Fruit fly (Drosophila melanogaster): ENCODE results near the gene Spn28Db.

Spn28Db gene

DNA sequence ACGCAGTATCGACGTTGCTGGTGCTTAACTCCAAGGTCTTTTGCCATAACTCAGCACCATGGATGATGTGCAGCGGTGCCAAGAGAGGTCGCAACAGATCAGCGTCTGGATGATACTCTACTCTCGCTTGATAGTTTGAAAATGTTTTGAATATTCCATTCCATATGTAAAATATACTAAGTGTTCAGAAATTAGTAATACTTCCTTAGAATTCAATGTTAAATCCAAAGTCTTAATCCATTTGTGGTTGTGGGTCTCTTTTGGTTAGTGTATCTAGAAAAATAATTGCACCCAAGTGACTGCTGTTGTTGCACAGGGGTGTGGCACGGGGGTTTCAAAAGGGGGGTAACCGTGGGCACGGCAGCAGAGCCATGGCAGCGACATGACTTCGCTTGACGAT lies 8.6 kb upstream of the Spn28Db start:
- TF ChIP-seq Pif1B (GFP tag; optimal IDR thresholded peaks at IDR 0.05) = peak; percentile 49
- TF ChIP-seq CG17806 (tag; optimal IDR thresholded peaks at IDR 0.05) = peak; percentile 80
- peak; percentile 77 for TF ChIP-seq CG8159 (tag; optimal IDR thresholded peaks at IDR 0.05)
- peak; percentile 46 for TF ChIP-seq CG13204 (GFP tag; optimal IDR thresholded peaks at IDR 0.05)
- peak; percentile 80 for TF ChIP-seq CG8301 (tag; optimal IDR thresholded peaks at IDR 0.05)
- TF ChIP-seq rn (GFP tag; IDR thresholded peaks at IDR 0.05) = peak; percentile 16; the same call in 1 of the 2 replicates
- no peak for TF ChIP-seq EcR (GFP tag; optimal IDR thresholded peaks at IDR 0.05)
- TF ChIP-seq Pif1A (GFP tag; optimal IDR thresholded peaks at IDR 0.05) = peak; percentile 68
- peak; percentile 72 for TF ChIP-seq fd96Ca (GFP tag; IDR thresholded peaks at IDR 0.05)
- TF ChIP-seq CG14655 (GFP tag; optimal IDR thresholded peaks at IDR 0.05) = peak; percentile 71
- peak; percentile 74 for TF ChIP-seq CG12605 (GFP tag; IDR thresholded peaks at IDR 0.05)
- TF ChIP-seq Ets98B (GFP tag; IDR thresholded peaks at IDR 0.05) = peak; percentile 71
- peak; percentile 10 for TF ChIP-seq Snoo (tag; optimal IDR thresholded peaks at IDR 0.05)
- TF ChIP-seq CG15710 (tag; optimal IDR thresholded peaks at IDR 0.05) = peak; percentile 76
- TF ChIP-seq D1 (tag; optimal IDR thresholded peaks at IDR 0.05) = no peak
- no peak for TF ChIP-seq CG10348 (GFP tag; IDR thresholded peaks at IDR 0.05)
- TF ChIP-seq CG4496 (GFP tag; IDR thresholded peaks at IDR 0.05) = peak; percentile 74
- TF ChIP-seq gl (tag; optimal IDR thresholded peaks at IDR 0.05) = peak; percentile 59
- TF ChIP-seq CG9948 (tag; optimal IDR thresholded peaks at IDR 0.05) = peak; percentile 78
- TF ChIP-seq CG32121 (GFP tag; IDR thresholded peaks at IDR 0.05) = peak; percentile 50
- TF ChIP-seq CG34367 (tag; optimal IDR thresholded peaks at IDR 0.05) = peak; percentile 78

DNA sequence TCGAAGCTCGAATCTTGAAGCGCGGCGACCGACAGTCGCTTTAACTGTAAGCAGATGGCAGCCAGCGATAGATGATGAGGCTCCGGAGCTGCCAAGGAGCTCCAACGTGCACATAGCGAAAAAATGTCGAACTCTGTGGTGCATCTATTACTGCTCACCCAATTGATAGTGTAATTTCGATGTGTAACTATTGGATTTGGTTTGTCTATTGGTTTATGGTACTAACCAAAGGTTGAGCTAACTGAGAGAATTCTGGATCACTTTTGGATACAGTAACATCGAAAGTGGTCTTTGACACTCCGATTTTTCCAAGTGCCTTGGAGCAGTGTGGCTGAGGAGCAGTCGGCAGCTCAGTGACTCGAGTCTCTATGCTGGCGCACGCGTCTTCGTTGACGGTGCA lies 8.1 kb upstream of the Spn28Db start:
- TF ChIP-seq CG17806 (tag; optimal IDR thresholded peaks at IDR 0.05) (peak; percentile 91), CG12605 (GFP tag; IDR thresholded peaks at IDR 0.05) (peak; percentile 56), CG13204 (GFP tag; optimal IDR thresholded peaks at IDR 0.05) (peak; percentile 71), CG4496 (GFP tag; IDR thresholded peaks at IDR 0.05) (peak; percentile 92), Ets98B (GFP tag; IDR thresholded peaks at IDR 0.05) (peak; percentile 83), gl (tag; optimal IDR thresholded peaks at IDR 0.05) (peak; percentile 74), D1 (tag; optimal IDR thresholded peaks at IDR 0.05) (peak; percentile 49), CG8159 (tag; optimal IDR thresholded peaks at IDR 0.05) (peak; percentile 85), CG9948 (tag; optimal IDR thresholded peaks at IDR 0.05) (peak; percentile 86), EcR (GFP tag; optimal IDR thresholded peaks at IDR 0.05) (no peak), CG14655 (GFP tag; optimal IDR thresholded peaks at IDR 0.05) (peak; percentile 87), CG34367 (tag; optimal IDR thresholded peaks at IDR 0.05) (peak; percentile 86), CG8301 (tag; optimal IDR thresholded peaks at IDR 0.05) (peak; percentile 88), fd96Ca (GFP tag; IDR thresholded peaks at IDR 0.05) (peak; percentile 89), Pif1B (GFP tag; optimal IDR thresholded peaks at IDR 0.05) (peak; percentile 49), rn (GFP tag; IDR thresholded peaks at IDR 0.05) (peak; percentile 64), CG10348 (GFP tag; IDR thresholded peaks at IDR 0.05) (no peak), CG32121 (GFP tag; IDR thresholded peaks at IDR 0.05) (peak; percentile 69), CG15710 (tag; optimal IDR thresholded peaks at IDR 0.05) (peak; percentile 80), Pif1A (GFP tag; optimal IDR thresholded peaks at IDR 0.05) (peak; percentile 79), Snoo (tag; optimal IDR thresholded peaks at IDR 0.05) (peak; percentile 64)

DNA sequence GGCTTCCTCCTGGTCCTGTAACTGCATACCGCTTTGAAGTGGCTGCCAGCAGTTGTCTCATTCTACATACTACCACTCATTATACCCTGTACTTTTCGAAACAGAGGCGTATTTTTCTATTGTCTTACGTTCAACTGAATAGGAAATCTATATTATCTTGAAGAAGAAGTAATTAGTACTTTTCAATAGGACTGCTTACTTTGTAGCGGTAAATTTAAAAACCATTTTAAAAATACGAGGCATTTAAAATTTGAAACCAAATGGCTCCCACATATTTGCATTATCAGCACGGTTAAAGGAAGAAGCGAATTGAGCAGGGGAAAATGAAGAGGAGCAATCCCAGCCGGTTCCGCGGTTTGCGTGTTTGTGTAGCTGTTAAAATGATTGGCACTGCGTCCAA lies 6.7 kb upstream of the Spn28Db start:
- TF ChIP-seq CG34367 (tag; optimal IDR thresholded peaks at IDR 0.05) = peak; percentile 56
- TF ChIP-seq EcR (GFP tag; optimal IDR thresholded peaks at IDR 0.05) = no peak
- no peak for TF ChIP-seq CG13204 (GFP tag; optimal IDR thresholded peaks at IDR 0.05)
- TF ChIP-seq Ets98B (GFP tag; IDR thresholded peaks at IDR 0.05) = peak; percentile 55; the same call in 1 of the 2 replicates
- peak; percentile 69 for TF ChIP-seq CG14655 (GFP tag; optimal IDR thresholded peaks at IDR 0.05)
- TF ChIP-seq CG4496 (GFP tag; IDR thresholded peaks at IDR 0.05) = peak; percentile 24; the same call in 1 of the 3 replicates
- peak; percentile 60 for TF ChIP-seq CG8159 (tag; optimal IDR thresholded peaks at IDR 0.05)
- peak; percentile 57 for TF ChIP-seq Pif1A (GFP tag; optimal IDR thresholded peaks at IDR 0.05)
- no peak for TF ChIP-seq CG32121 (GFP tag; IDR thresholded peaks at IDR 0.05)
- peak; percentile 64 for TF ChIP-seq Snoo (tag; optimal IDR thresholded peaks at IDR 0.05)
- peak; percentile 70 for TF ChIP-seq CG9948 (tag; optimal IDR thresholded peaks at IDR 0.05)
- peak; percentile 74 for TF ChIP-seq CG17806 (tag; optimal IDR thresholded peaks at IDR 0.05)
- TF ChIP-seq D1 (tag; optimal IDR thresholded peaks at IDR 0.05) = no peak
- peak; percentile 45 for TF ChIP-seq CG15710 (tag; optimal IDR thresholded peaks at IDR 0.05)
- no peak; the same call in 1 of the 2 replicates for TF ChIP-seq rn (GFP tag; IDR thresholded peaks at IDR 0.05)
- TF ChIP-seq fd96Ca (GFP tag; IDR thresholded peaks at IDR 0.05) = no peak
- TF ChIP-seq gl (tag; optimal IDR thresholded peaks at IDR 0.05) = peak; percentile 1
- TF ChIP-seq CG10348 (GFP tag; IDR thresholded peaks at IDR 0.05) = no peak
- TF ChIP-seq Pif1B (GFP tag; optimal IDR thresholded peaks at IDR 0.05) = peak; percentile 68
- TF ChIP-seq CG12605 (GFP tag; IDR thresholded peaks at IDR 0.05) = no peak
- peak; percentile 70 for TF ChIP-seq CG8301 (tag; optimal IDR thresholded peaks at IDR 0.05)

DNA sequence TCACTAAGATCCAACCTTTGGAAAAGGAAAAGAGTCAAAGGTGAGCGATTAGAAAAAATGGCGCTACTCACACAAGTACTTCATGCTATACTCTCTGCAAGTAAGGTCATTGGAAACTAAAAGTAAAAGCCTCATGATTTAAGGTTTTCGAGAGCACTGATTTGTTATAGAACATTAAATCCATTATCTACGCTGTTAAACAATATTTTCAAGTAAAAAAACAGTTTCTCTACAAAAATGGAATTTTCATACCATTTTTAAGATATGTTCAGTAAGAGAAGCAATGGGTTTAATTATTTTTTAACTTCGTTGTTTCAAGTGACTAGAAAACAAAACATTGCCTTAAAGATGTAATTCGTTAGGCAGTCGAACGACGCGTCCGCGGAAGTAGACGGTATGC lies 1.5 kb downstream of the Spn28Db start, which contains the start of gene Spn28Da:
Gene Spn28Da (minus strand): TSS at position 101 of the 400 bp plus-strand sequence.
- TF ChIP-seq Ets98B (GFP tag; IDR thresholded peaks at IDR 0.05) = no peak
- no peak for TF ChIP-seq CG8159 (tag; optimal IDR thresholded peaks at IDR 0.05)
- no peak for TF ChIP-seq CG4496 (GFP tag; IDR thresholded peaks at IDR 0.05)
- no peak for TF ChIP-seq CG9948 (tag; optimal IDR thresholded peaks at IDR 0.05)

DNA sequence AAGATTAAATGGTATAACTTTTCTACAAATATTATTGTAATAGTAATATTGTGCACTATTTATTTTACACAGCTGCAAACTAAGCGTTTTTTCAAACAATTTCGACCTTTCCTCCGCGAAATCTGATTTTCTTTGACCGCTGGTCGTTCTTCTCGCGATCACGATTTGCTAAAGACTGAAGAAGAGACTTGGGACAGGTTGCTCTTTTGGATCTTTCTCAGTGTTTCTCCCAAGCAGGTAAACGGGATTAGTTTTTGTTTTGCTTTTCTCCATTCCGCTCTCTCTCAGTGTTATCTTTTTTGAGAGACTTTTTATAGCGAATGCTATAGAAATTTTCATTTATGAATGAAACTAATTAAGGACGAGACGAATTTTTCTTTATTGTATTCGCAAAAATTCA lies 3.2 kb downstream of the Spn28Db start, which contains the start of gene CG7102:
Gene CG7102 (minus strand): TSS at position 181 of the 400 bp plus-strand sequence.
- TF ChIP-seq rn (GFP tag; IDR thresholded peaks at IDR 0.05) (no peak), CG34367 (tag; optimal IDR thresholded peaks at IDR 0.05) (no peak), D1 (tag; optimal IDR thresholded peaks at IDR 0.05) (no peak), CG14655 (GFP tag; optimal IDR thresholded peaks at IDR 0.05) (no peak), CG10348 (GFP tag; IDR thresholded peaks at IDR 0.05) (no peak), CG4496 (GFP tag; IDR thresholded peaks at IDR 0.05) (no peak), CG32121 (GFP tag; IDR thresholded peaks at IDR 0.05) (no peak), CG9948 (tag; optimal IDR thresholded peaks at IDR 0.05) (no peak), fd96Ca (GFP tag; IDR thresholded peaks at IDR 0.05) (no peak), CG15710 (tag; optimal IDR thresholded peaks at IDR 0.05) (no peak), Ets98B (GFP tag; IDR thresholded peaks at IDR 0.05) (no peak), CG8159 (tag; optimal IDR thresholded peaks at IDR 0.05) (no peak), CG17806 (tag; optimal IDR thresholded peaks at IDR 0.05) (no peak)

Measured in whole organism, pupa.